Worm (Caenorhabditis elegans): ENCODE results near the gene W04G3.7.
A peak's percentile ranks its signal among the peaks of the same experiment; 100 is the strongest.

DNA sequence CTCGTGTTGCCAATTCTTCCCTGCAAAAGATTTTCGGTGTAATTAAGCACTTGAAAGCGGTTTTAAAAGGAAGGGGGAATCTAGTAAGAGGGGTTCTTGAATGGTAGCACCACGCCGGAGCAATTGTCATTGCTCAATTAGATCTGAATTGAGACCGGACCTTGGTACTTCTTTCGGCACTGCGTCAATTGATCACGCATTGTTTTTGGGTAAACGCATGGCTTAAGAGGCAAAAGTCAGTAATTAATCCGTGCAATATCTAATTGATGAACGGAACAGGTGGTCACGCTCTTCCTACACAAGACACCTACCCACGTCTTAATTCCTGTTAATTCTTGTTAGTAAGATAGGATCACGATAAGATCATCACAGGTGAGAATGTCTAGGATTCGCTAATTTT, 38.9 kb upstream of the W04G3.7 start:
- TF ChIP-seq unc-39 (tag; optimal IDR thresholded peaks at IDR 0.05) (no peak), lsy-2 (tag; optimal IDR thresholded peaks at IDR 0.05) (no peak), sptf-1 (tag; optimal IDR thresholded peaks at IDR 0.05) (no peak), ces-1 (GFP tag; optimal IDR thresholded peaks at IDR 0.05) (peak; percentile 21), nhr-76 (tag; optimal IDR thresholded peaks at IDR 0.05) (no peak), snpc-4 (tag; optimal IDR thresholded peaks at IDR 0.05) (no peak), hlh-1 (tag; optimal IDR thresholded peaks at IDR 0.05) (no peak), nhr-237 (tag; optimal IDR thresholded peaks at IDR 0.05) (no peak), mep-1 (tag; optimal IDR thresholded peaks at IDR 0.05) (no peak), pha-4 (tag; optimal IDR thresholded peaks at IDR 0.05) (no peak), elt-1 (tag; optimal IDR thresholded peaks at IDR 0.05; ENCODE audit: borderline replicate concordance, insufficient read depth) (no peak), unc-62 (GFP tag; optimal IDR thresholded peaks at IDR 0.05) (no peak)
